Worm (Caenorhabditis elegans) whole organism, L1 larva: ENCODE measurements around the gene dos-3.

Source experiments
- isw-1 ChIP-seq: fragments of 200-800 bp; sonication (Bioruptor generic); IDR thresholded peaks from 2 replicates; pipeline ENCODE4 v1.3.6; 2022; ENCODE audit warnings: missing genetic modification characterization, missing compliant biosample characterization
- nhr-237 ChIP-seq: fragments of 150-350 bp; optimal IDR thresholded peaks from 2 replicates; lab custom pipeline; 2014; ENCODE audit warnings: missing biosample characterization, missing genetic modification characterization
- nhr-90 ChIP-seq: sonication (generic microtip); optimal IDR thresholded peaks from 2 replicates; lab custom pipeline; 2016; ENCODE audit warnings: mild to moderate bottlenecking, missing genetic modification characterization, missing compliant biosample characterization; ENCODE audit not compliant: poor library complexity
- pqm-1 ChIP-seq: sonication (generic microtip); optimal IDR thresholded peaks from 3 replicates; lab custom pipeline; 2017; ENCODE audit warnings: missing biosample characterization, missing genetic modification characterization
- zag-1 ChIP-seq: fragments of 150-350 bp; optimal IDR thresholded peaks from 2 replicates; lab custom pipeline; 2014; ENCODE audit warnings: missing biosample characterization, missing genetic modification characterization

ce11 chrIII:834443-834815 lies 5.0 kb downstream of the dos-3 start:
- TF ChIP-seq pqm-1 (tag; lab: Kevin White, UChicago), result no peak
- no peak for TF ChIP-seq nhr-90 (tag; lab: Kevin White, UChicago)
- TF ChIP-seq nhr-237 (tag; lab: Kevin White, UChicago), result no peak
- no peak for TF ChIP-seq zag-1
- no peak for TF ChIP-seq isw-1 (GFP tag; lab: Robert Waterston, UW)
